Fruit fly (Drosophila melanogaster): ENCODE data around the gene CG14275.
A peak's percentile ranks its signal among the peaks of the same experiment; 100 is the strongest.

The CG14275 gene

dm6 chr2L:8277561-8278201 lies 49.6 kb upstream of the CG14275 start (continued):
- peak; percentile 98 for TF ChIP-seq phol (tag; optimal IDR thresholded peaks at IDR 0.05)
- peak; percentile 98 for TF ChIP-seq CG43689 (GFP tag; IDR thresholded peaks at IDR 0.05)
- peak; percentile 93 for TF ChIP-seq CG9932 (GFP tag; IDR thresholded peaks at IDR 0.05)
- peak; percentile 79 for TF ChIP-seq tx (GFP tag; optimal IDR thresholded peaks at IDR 0.05)
- TF ChIP-seq CG12744 (GFP tag; optimal IDR thresholded peaks at IDR 0.05) = peak; percentile 93
- peak; percentile 91 for TF ChIP-seq CG10565 (GFP tag; optimal IDR thresholded peaks at IDR 0.05)
- TF ChIP-seq kay (GFP tag; optimal IDR thresholded peaks at IDR 0.05) = peak; percentile 97
- TF ChIP-seq Sry-β (GFP tag; optimal IDR thresholded peaks at IDR 0.05) = peak; percentile 75
- TF ChIP-seq Bgb (GFP tag; IDR thresholded peaks at IDR 0.05; ENCODE audit: partially characterized antibody) = no peak
- peak; percentile 66 for TF ChIP-seq CG3995 (GFP tag; optimal IDR thresholded peaks at IDR 0.05)
- TF ChIP-seq Nf-YB (GFP tag; optimal IDR thresholded peaks at IDR 0.05) = peak; percentile 89
- peak; percentile 83 for TF ChIP-seq Doc2 (GFP tag; IDR thresholded peaks at IDR 0.05)
- TF ChIP-seq lola (GFP tag; optimal IDR thresholded peaks at IDR 0.05) = peak in 1 of 3 experiments; percentile 97
- TF ChIP-seq Dref (GFP tag; IDR thresholded peaks at IDR 0.05) = no peak
- peak; percentile 98 for TF ChIP-seq Blimp-1 (GFP tag; optimal IDR thresholded peaks at IDR 0.05)
- peak; percentile 98 for TF ChIP-seq CG2678 (tag; optimal IDR thresholded peaks at IDR 0.05)
- peak; percentile 95 for TF ChIP-seq CG4707 (GFP tag; optimal IDR thresholded peaks at IDR 0.05)
- TF ChIP-seq CG4820 (GFP tag; optimal IDR thresholded peaks at IDR 0.05) = peak; percentile 98
- no peak for TF ChIP-seq h (optimal IDR thresholded peaks at IDR 0.05)
- peak in 1 of 2 experiments; percentile 18 for TF ChIP-seq tll (GFP tag; optimal IDR thresholded peaks at IDR 0.05)
- TF ChIP-seq cg (GFP tag; optimal IDR thresholded peaks at IDR 0.05) = no peak
- peak; percentile 98 for TF ChIP-seq corto (GFP tag; optimal IDR thresholded peaks at IDR 0.05)
- TF ChIP-seq CG7839 (tag; optimal IDR thresholded peaks at IDR 0.05) = peak; percentile 98
- no peak for TF ChIP-seq prd (optimal IDR thresholded peaks at IDR 0.05)
- TF ChIP-seq prd (GFP tag; IDR thresholded peaks at IDR 0.05) = peak; percentile 99
- TF ChIP-seq Hmx (GFP tag; optimal IDR thresholded peaks at IDR 0.05) = no peak
- TF ChIP-seq chn (GFP tag; optimal IDR thresholded peaks at IDR 0.05) = peak; percentile 96
- peak; percentile 99 for TF ChIP-seq ase (GFP tag; IDR thresholded peaks at IDR 0.05)
- peak; percentile 99 for TF ChIP-seq CG10979 (tag; optimal IDR thresholded peaks at IDR 0.05)
- peak; percentile 99 for TF ChIP-seq row (GFP tag; IDR thresholded peaks at IDR 0.05)
- peak; percentile 98 for TF ChIP-seq nmo (GFP tag; optimal IDR thresholded peaks at IDR 0.05)
- TF ChIP-seq CG17359 (tag; optimal IDR thresholded peaks at IDR 0.05) = peak; percentile 99
- no peak for TF ChIP-seq Dp (GFP tag; optimal IDR thresholded peaks at IDR 0.05)
- peak; percentile 96 for TF ChIP-seq odd (GFP tag; optimal IDR thresholded peaks at IDR 0.05)
- peak in 1 of 2 experiments; percentile 97 for TF ChIP-seq eve (GFP tag; optimal IDR thresholded peaks at IDR 0.05)
- TF ChIP-seq Sin3A (optimal IDR thresholded peaks at IDR 0.05) = no peak
- peak; percentile 88 for TF ChIP-seq Trl (optimal IDR thresholded peaks at IDR 0.05)
- TF ChIP-seq Trl (GFP tag; optimal IDR thresholded peaks at IDR 0.05) = peak; percentile 58
- TF ChIP-seq ato (GFP tag; IDR thresholded peaks at IDR 0.05; ENCODE audit: partially characterized antibody) = no peak; the same call in 1 of the 2 replicates
- TF ChIP-seq CG11398 (GFP tag; optimal IDR thresholded peaks at IDR 0.05) = peak; percentile 84
- TF ChIP-seq caup (GFP tag; optimal IDR thresholded peaks at IDR 0.05; ENCODE audit: severe bottlenecking) = peak; percentile 94
- TF ChIP-seq CG13624 (GFP tag; optimal IDR thresholded peaks at IDR 0.05) = peak; percentile 87
- TF ChIP-seq lmd (GFP tag; IDR thresholded peaks at IDR 0.05) = peak; percentile 98
- TF ChIP-seq CG4360 (GFP tag; IDR thresholded peaks at IDR 0.05) = peak; percentile 92
- TF ChIP-seq unpg (GFP tag; optimal IDR thresholded peaks at IDR 0.05) = peak; percentile 99
- TF ChIP-seq Hmr (GFP tag; optimal IDR thresholded peaks at IDR 0.05) = peak; percentile 96
- TF ChIP-seq C15 (GFP tag; IDR thresholded peaks at IDR 0.05) = peak; percentile 92
- no peak for TF ChIP-seq mld (GFP tag; IDR thresholded peaks at IDR 0.05; ENCODE audit: partially characterized antibody)
- peak; percentile 99 for TF ChIP-seq Hr3 (GFP tag; optimal IDR thresholded peaks at IDR 0.05)
- peak; percentile 92 for TF ChIP-seq fd3F (GFP tag; optimal IDR thresholded peaks at IDR 0.05)

All from whole organism, embryonic.